Worm (Caenorhabditis elegans): Measurements from ENCODE around the gene ril-2.

ce11 chrV:12570271-12570670 lies 28.7 kb downstream of the ril-2 start:
- no peak for TF ChIP-seq madf-10 (tag; optimal IDR thresholded peaks at IDR 0.05)
- no peak for TF ChIP-seq snpc-4 (GFP tag; optimal IDR thresholded peaks at IDR 0.05)
- no peak for TF ChIP-seq snpc-4 (tag; optimal IDR thresholded peaks at IDR 0.05)
- no peak for TF ChIP-seq repo-1 (tag; optimal IDR thresholded peaks at IDR 0.05)
- TF ChIP-seq zfh-2 (GFP tag; conservative IDR thresholded peaks at IDR 0.05): no peak
- no peak for TF ChIP-seq atf-7 (tag; optimal IDR thresholded peaks at IDR 0.05)
- no peak for TF ChIP-seq B0035.1 (tag; optimal IDR thresholded peaks at IDR 0.05)
- TF ChIP-seq egl-18 (GFP tag; IDR thresholded peaks at IDR 0.05): no peak
- TF ChIP-seq ama-1 (optimal IDR thresholded peaks at IDR 0.05): no peak
- no peak for TF ChIP-seq ama-1 (GFP tag; optimal IDR thresholded peaks at IDR 0.05)
- no peak for TF ChIP-seq lsy-27 (tag; optimal IDR thresholded peaks at IDR 0.05; ENCODE audit: borderline replicate concordance, insufficient read depth)
- no peak for TF ChIP-seq egl-44 (GFP tag; IDR thresholded peaks at IDR 0.05)
